Fruit fly (Drosophila melanogaster): Measurements from ENCODE around the gene amx.
A peak's percentile ranks its signal among the peaks of the same experiment; 100 is the strongest.

The amx gene

dm6 chrX:9220434-9220833, 26.7 kb downstream of the amx start:
- TF ChIP-seq CG12605 (GFP tag; IDR thresholded peaks at IDR 0.05) (peak; percentile 34; the same call in 1 of the 2 replicates), CG14655 (GFP tag; optimal IDR thresholded peaks at IDR 0.05) (peak; percentile 60), CG4496 (GFP tag; IDR thresholded peaks at IDR 0.05) (peak; percentile 83), CG17806 (tag; optimal IDR thresholded peaks at IDR 0.05) (no peak), fd96Ca (GFP tag; IDR thresholded peaks at IDR 0.05) (peak; percentile 78; the same call in 2 of the 3 replicates), CG9948 (tag; optimal IDR thresholded peaks at IDR 0.05) (peak; percentile 16), EcR (GFP tag; optimal IDR thresholded peaks at IDR 0.05) (no peak), CG10348 (GFP tag; IDR thresholded peaks at IDR 0.05) (peak; percentile 66), Pif1B (GFP tag; optimal IDR thresholded peaks at IDR 0.05) (no peak), CG8301 (tag; optimal IDR thresholded peaks at IDR 0.05) (peak; percentile 44), CG32121 (GFP tag; IDR thresholded peaks at IDR 0.05) (peak; percentile 75), Ets98B (GFP tag; IDR thresholded peaks at IDR 0.05) (peak; percentile 79)

DNA sequence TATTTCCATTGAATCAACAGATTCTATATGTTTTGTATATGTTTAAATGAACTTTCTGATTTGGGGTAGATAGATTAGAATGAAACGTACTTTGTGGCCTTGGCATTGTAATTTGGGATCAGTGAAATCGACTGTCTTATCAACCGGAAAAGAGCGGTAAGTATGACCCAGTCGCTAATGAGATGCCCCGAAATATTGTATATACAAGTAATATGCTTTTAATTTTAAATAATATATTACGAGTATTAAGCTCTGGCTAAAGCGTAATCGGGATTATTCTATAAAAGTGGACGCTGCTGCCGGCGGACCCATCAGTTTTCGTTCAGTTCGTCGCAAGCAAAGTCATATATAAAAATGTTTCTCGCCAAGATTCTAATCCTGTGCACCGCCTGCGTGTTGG, 30.6 kb downstream of the amx start, which contains the start of gene CG15369:
Gene CG15369, plus strand, starts transcription at position 301 of the 400 bp plus-strand sequence.
- no peak for TF ChIP-seq Ets98B (GFP tag; IDR thresholded peaks at IDR 0.05)

- TF ChIP-seq CG9948 (tag; optimal IDR thresholded peaks at IDR 0.05) (no peak), CG14655 (GFP tag; optimal IDR thresholded peaks at IDR 0.05) (no peak), CG13204 (GFP tag; optimal IDR thresholded peaks at IDR 0.05) (no peak), gl (tag; optimal IDR thresholded peaks at IDR 0.05) (no peak), CG34367 (tag; optimal IDR thresholded peaks at IDR 0.05) (no peak), CG4496 (GFP tag; IDR thresholded peaks at IDR 0.05) (no peak), D1 (tag; optimal IDR thresholded peaks at IDR 0.05) (no peak), Pif1A (GFP tag; optimal IDR thresholded peaks at IDR 0.05) (no peak), Pif1B (GFP tag; optimal IDR thresholded peaks at IDR 0.05) (no peak), Ets98B (GFP tag; IDR thresholded peaks at IDR 0.05) (no peak), CG8301 (tag; optimal IDR thresholded peaks at IDR 0.05) (no peak), CG10348 (GFP tag; IDR thresholded peaks at IDR 0.05) (no peak), CG15710 (tag; optimal IDR thresholded peaks at IDR 0.05) (no peak), fd96Ca (GFP tag; IDR thresholded peaks at IDR 0.05) (no peak), EcR (GFP tag; optimal IDR thresholded peaks at IDR 0.05) (no peak), CG12605 (GFP tag; IDR thresholded peaks at IDR 0.05) (no peak), CG8159 (tag; optimal IDR thresholded peaks at IDR 0.05) (no peak)
These were observed 31.7 kb downstream of the amx start, which contains the start of gene CG15368 for dm6 chrX:9215485-9215884. Gene CG15368 (plus strand): TSS chrX:9215785.

DNA sequence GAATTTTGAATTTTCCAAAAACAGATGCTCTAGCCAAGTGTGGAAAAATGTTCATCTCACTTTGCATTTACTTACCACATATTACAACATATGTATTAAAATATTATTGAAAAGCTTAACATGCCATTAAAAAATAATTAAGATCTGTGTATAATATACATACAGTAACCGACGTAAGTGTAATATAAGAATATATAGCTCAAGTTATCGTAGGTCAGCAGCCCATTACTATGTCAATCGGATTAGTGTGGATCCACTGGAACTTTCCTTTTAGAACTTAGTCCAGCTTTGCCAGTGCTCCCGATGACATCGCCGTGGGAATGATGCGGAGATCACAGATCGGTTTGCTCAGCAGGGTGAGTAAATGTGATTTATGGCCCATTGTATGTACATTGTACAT, 32.6 kb downstream of the amx start, which contains the start of gene Obp8a:
Gene Obp8a, plus strand, starts transcription at position 301 of the 400 bp plus-strand sequence.
- no peak for TF ChIP-seq CG14655 (GFP tag; optimal IDR thresholded peaks at IDR 0.05)
- no peak for TF ChIP-seq CG15710 (tag; optimal IDR thresholded peaks at IDR 0.05)
- no peak for TF ChIP-seq Snoo (tag; optimal IDR thresholded peaks at IDR 0.05)
- no peak for TF ChIP-seq CG8159 (tag; optimal IDR thresholded peaks at IDR 0.05)
- no peak for TF ChIP-seq CG8301 (tag; optimal IDR thresholded peaks at IDR 0.05)
- TF ChIP-seq gl (tag; optimal IDR thresholded peaks at IDR 0.05), result no peak
- TF ChIP-seq D1 (tag; optimal IDR thresholded peaks at IDR 0.05), result no peak
- TF ChIP-seq CG9948 (tag; optimal IDR thresholded peaks at IDR 0.05), result no peak
- no peak for TF ChIP-seq CG13204 (GFP tag; optimal IDR thresholded peaks at IDR 0.05)
- TF ChIP-seq Pif1A (GFP tag; optimal IDR thresholded peaks at IDR 0.05), result no peak

- TF ChIP-seq fd96Ca (GFP tag; IDR thresholded peaks at IDR 0.05) (no peak), CG15710 (tag; optimal IDR thresholded peaks at IDR 0.05) (no peak), CG13204 (GFP tag; optimal IDR thresholded peaks at IDR 0.05) (no peak), CG4496 (GFP tag; IDR thresholded peaks at IDR 0.05) (0 out of 3 replicates have a peak, but pooled peaks have one; percentile 12)
These were observed 36.3 kb downstream of the amx start, which contains the start of gene SmydA-9 for dm6 chrX:9210787-9211186. Gene SmydA-9 (minus strand): TSS chrX:9210887.

- no peak for TF ChIP-seq D1 (tag; optimal IDR thresholded peaks at IDR 0.05)
- TF ChIP-seq EcR (GFP tag; optimal IDR thresholded peaks at IDR 0.05), result no peak
- no peak for TF ChIP-seq Pif1A (GFP tag; optimal IDR thresholded peaks at IDR 0.05)
- TF ChIP-seq CG14655 (GFP tag; optimal IDR thresholded peaks at IDR 0.05), result peak; percentile 67
- peak; percentile 4 for TF ChIP-seq Pif1B (GFP tag; optimal IDR thresholded peaks at IDR 0.05)
- TF ChIP-seq CG32121 (GFP tag; IDR thresholded peaks at IDR 0.05), result peak; percentile 82
- peak; percentile 52 for TF ChIP-seq CG8159 (tag; optimal IDR thresholded peaks at IDR 0.05)
- TF ChIP-seq CG12605 (GFP tag; IDR thresholded peaks at IDR 0.05), result peak; percentile 77
- peak; percentile 55; the same call in 1 of the 2 replicates for TF ChIP-seq rn (GFP tag; IDR thresholded peaks at IDR 0.05)
- TF ChIP-seq CG10348 (GFP tag; IDR thresholded peaks at IDR 0.05), result peak; percentile 62
- TF ChIP-seq fd96Ca (GFP tag; IDR thresholded peaks at IDR 0.05), result peak; percentile 91
- TF ChIP-seq Ets98B (GFP tag; IDR thresholded peaks at IDR 0.05), result peak; percentile 91
- TF ChIP-seq CG4496 (GFP tag; IDR thresholded peaks at IDR 0.05), result peak; percentile 87
- TF ChIP-seq CG15710 (tag; optimal IDR thresholded peaks at IDR 0.05), result peak; percentile 58
- TF ChIP-seq Snoo (tag; optimal IDR thresholded peaks at IDR 0.05), result no peak
- TF ChIP-seq CG13204 (GFP tag; optimal IDR thresholded peaks at IDR 0.05), result no peak
- no peak for TF ChIP-seq gl (tag; optimal IDR thresholded peaks at IDR 0.05)
- peak; percentile 51 for TF ChIP-seq CG9948 (tag; optimal IDR thresholded peaks at IDR 0.05)
- peak; percentile 49 for TF ChIP-seq CG17806 (tag; optimal IDR thresholded peaks at IDR 0.05)
- peak; percentile 33 for TF ChIP-seq CG34367 (tag; optimal IDR thresholded peaks at IDR 0.05)
- TF ChIP-seq CG8301 (tag; optimal IDR thresholded peaks at IDR 0.05), result peak; percentile 6
These were observed 45.1 kb downstream of the amx start for dm6 chrX:9201866-9202681.
